Worm (Caenorhabditis elegans) whole organism, L4/young adult: ENCODE measurements around the gene nhr-205.

Experiments
- W03F9.2 ChIP-seq: fragments of 150-350 bp; optimal IDR thresholded peaks from 2 replicates; lab custom pipeline; 2014; ENCODE audit warnings: missing biosample characterization, missing genetic modification characterization
- dao-5 ChIP-seq: sonication (generic microtip); optimal IDR thresholded peaks from 2 replicates; lab custom pipeline; 2016; ENCODE audit warnings: missing genotype, missing genetic modification characterization, moderate library complexity, missing compliant biosample characterization
- him-1 ChIP-seq: sonication (generic microtip); optimal IDR thresholded peaks from 2 replicates; lab custom pipeline; 2016; ENCODE audit warnings: missing genotype, missing genetic modification reagents, missing genetic modification characterization, missing compliant biosample characterization

nhr-205 gene

ce11 chrV:10041484-10041883 is 40.1 kb downstream of the nhr-205 start:
- TF ChIP-seq him-1 (tag; lab: Kevin White, UChicago) = no peak
- no peak for TF ChIP-seq W03F9.2 (tag; lab: Kevin White, UChicago)
- TF ChIP-seq dao-5 (tag; lab: Kevin White, UChicago) = no peak

DNA sequence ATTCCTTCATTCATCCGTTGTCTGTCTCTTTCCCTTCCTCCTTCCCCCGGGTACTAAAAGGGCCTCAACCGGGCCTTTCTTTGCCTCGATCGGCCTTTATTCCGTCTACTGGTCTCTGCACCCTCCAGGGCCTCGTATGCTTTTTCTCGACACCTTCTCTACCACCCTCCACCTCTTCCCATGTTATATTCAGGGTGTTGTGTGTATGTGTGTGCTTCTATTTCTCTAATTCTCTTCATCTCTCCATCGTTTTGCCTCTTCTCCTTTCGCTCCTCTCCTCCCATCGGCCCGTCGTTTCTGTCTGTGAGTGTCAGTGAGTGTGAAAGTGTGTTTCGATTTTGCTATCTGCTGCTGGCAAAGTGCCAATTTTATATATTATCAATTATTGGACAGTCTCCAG is 41.7 kb downstream of the nhr-205 start:
- TF ChIP-seq dao-5 (tag; lab: Kevin White, UChicago) = no peak
- TF ChIP-seq W03F9.2 (tag; lab: Kevin White, UChicago) = peak; percentile 58
- no peak for TF ChIP-seq him-1 (tag; lab: Kevin White, UChicago)

ce11 chrV:10037040-10037439 is 44.5 kb downstream of the nhr-205 start, which contains the start of gene F57A8.1:
TSS of gene F57A8.1 (plus strand) at chrV:10037340.
- TF ChIP-seq him-1 (tag; lab: Kevin White, UChicago) (no peak), W03F9.2 (tag; lab: Kevin White, UChicago) (no peak), dao-5 (tag; lab: Kevin White, UChicago) (no peak)

DNA sequence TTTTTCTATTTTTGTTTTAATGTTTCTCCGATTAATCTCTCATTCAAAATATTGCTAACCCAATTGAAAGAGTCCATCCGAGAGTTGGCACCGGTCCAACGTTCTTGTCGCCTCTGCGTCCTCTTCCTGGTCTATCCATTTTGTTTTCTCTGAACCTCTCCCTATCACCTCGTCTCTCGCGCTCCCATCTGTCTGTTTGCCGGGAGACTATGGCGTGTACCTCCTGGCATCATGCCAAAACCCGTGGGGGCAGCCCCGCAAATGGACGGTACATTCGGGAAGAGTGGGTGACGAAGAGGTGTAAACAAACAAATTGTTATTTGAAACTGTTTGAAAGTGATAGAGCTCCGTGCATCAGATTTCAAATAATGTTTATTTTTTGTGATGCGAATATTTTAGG is 45.3 kb downstream of the nhr-205 start, which contains the start of gene T06E8.2:
TSS of gene T06E8.2 (minus strand) at position 139 of the 400 bp plus-strand sequence.
- TF ChIP-seq W03F9.2 (tag; lab: Kevin White, UChicago) (no peak), dao-5 (tag; lab: Kevin White, UChicago) (no peak), him-1 (tag; lab: Kevin White, UChicago) (no peak)

DNA sequence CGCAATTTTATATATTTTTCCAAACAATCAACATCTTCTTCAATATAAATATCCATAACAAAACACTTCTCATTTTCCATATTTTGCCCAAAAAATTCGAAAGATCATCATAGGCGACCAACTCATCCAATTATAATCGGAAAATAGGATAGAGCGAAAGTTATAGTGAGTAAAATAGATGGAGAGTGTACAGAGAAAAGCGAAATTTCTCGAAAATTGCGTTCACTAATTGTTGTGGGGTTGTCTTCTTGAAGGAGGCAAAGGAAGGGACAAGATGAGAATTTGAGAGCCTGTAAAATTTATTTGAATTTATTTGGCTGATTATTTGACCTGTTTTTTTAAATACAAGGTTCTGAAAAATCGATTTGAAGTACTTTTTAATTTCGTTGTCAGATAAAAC is 46.0 kb downstream of the nhr-205 start:
- TF ChIP-seq dao-5 (tag; lab: Kevin White, UChicago) = no peak
- no peak for TF ChIP-seq W03F9.2 (tag; lab: Kevin White, UChicago)
- TF ChIP-seq him-1 (tag; lab: Kevin White, UChicago) = no peak

- TF ChIP-seq him-1 (tag; lab: Kevin White, UChicago) (no peak), W03F9.2 (tag; lab: Kevin White, UChicago) (no peak), dao-5 (tag; lab: Kevin White, UChicago) (no peak)
Observed at ce11 chrV:10031384-10032171, 50.0 kb downstream of the nhr-205 start.

- TF ChIP-seq dao-5 (tag; lab: Kevin White, UChicago) = no peak
- no peak for TF ChIP-seq W03F9.2 (tag; lab: Kevin White, UChicago)
- TF ChIP-seq him-1 (tag; lab: Kevin White, UChicago) = no peak
Observed at ce11 chrV:10030992-10031383, 50.6 kb downstream of the nhr-205 start, which contains the start of gene acl-2. TSS of gene acl-2 (minus strand) at chrV:10031092.
